Worm (Caenorhabditis elegans) whole organism, L1 larva: ENCODE results near the gene B0547.2.

Experiments
- ceh-82 ChIP-seq, 3 experiments: fragments of 150-350 bp in 1 of 3; sonication (generic microtip) in 2 of 3; optimal IDR thresholded peaks; 2 replicates each; lab custom pipeline; 2014 to 2017; ENCODE audit warnings: missing biosample characterization in 3 of 3, missing genetic modification characterization in 3 of 3
- efl-3 ChIP-seq: fragments of 200-800 bp; sonication (Bioruptor generic); optimal IDR thresholded peaks from 2 replicates; lab custom pipeline; 2018; ENCODE audit warnings: mild to moderate bottlenecking, missing genetic modification characterization, missing compliant biosample characterization
- ets-5 ChIP-seq: fragments of 200-800 bp; sonication (Bioruptor generic); IDR thresholded peaks from 2 replicates; pipeline ENCODE4 v1.3.6; 2022; ENCODE audit warnings: missing genetic modification characterization, missing compliant biosample characterization
- fkh-10 ChIP-seq: sonication (generic microtip); optimal IDR thresholded peaks from 2 replicates; lab custom pipeline; 2017; ENCODE audit warnings: missing biosample characterization, missing genetic modification reagents, missing genetic modification characterization
- fkh-4 ChIP-seq: sonication (generic microtip); optimal IDR thresholded peaks from 2 replicates; lab custom pipeline; 2016; ENCODE audit warnings: missing compliant biosample characterization, missing genetic modification characterization, borderline replicate concordance
- nhr-20 ChIP-seq: sonication (generic microtip); optimal IDR thresholded peaks from 2 replicates; lab custom pipeline; 2016; ENCODE audit warnings: mild to moderate bottlenecking, missing genetic modification characterization, missing compliant biosample characterization
- nhr-77 ChIP-seq: fragments of 150-350 bp; optimal IDR thresholded peaks from 2 replicates; lab custom pipeline; 2014; ENCODE audit warnings: missing biosample characterization, missing genetic modification characterization
- pqm-1 ChIP-seq: sonication (generic microtip); optimal IDR thresholded peaks from 3 replicates; lab custom pipeline; 2017; ENCODE audit warnings: missing biosample characterization, missing genetic modification characterization
- skn-1 ChIP-seq: fragments of 150-350 bp; optimal IDR thresholded peaks from 2 replicates; lab custom pipeline; 2014; ENCODE audit warnings: missing biosample characterization, missing genetic modification characterization
- tbx-2 ChIP-seq: sonication (generic microtip); optimal IDR thresholded peaks from 2 replicates; lab custom pipeline; 2016; ENCODE audit warnings: missing genetic modification characterization, missing compliant biosample characterization
- vab-15 ChIP-seq: sonication (generic microtip); optimal IDR thresholded peaks from 2 replicates; lab custom pipeline; 2017; ENCODE audit warnings: missing genotype, mild to moderate bottlenecking, missing genetic modification characterization, missing compliant biosample characterization
- zag-1 ChIP-seq: fragments of 150-350 bp; optimal IDR thresholded peaks from 2 replicates; lab custom pipeline; 2014; ENCODE audit warnings: missing biosample characterization, missing genetic modification characterization

DNA sequence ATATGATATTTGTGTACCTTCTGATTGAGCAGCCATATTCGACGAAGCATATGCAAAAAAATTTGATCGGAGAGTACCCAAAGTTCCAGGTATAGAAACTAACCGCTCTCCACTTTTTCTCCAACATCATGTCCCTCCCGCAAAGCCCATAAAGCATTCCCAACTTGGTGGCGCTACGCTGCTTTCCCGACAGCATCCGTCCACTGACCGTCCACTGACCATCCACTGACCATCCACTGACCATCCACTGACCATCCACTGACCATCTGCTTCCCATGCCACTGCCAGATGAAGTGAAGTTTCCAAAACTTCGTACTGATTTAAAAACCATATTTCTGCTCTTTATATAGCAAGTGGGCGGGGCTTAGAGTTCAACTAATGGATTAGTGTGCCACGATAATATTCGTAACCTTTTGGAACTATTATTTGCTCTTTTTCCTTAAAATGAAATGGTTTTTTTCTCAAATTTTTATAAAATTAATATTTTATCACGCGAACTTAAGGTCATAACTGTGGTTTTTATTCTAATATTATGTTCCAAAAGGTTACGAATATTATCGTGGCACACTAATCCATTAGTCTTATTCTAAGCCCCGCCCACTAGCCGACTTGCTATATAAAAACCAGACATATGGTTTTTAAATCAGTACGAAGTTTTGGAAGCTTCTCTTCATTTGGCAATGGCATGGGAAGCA lies 44.7 kb downstream of the B0547.2 start, which contains the start of gene C55C3.8:
- no peak for TF ChIP-seq skn-1 (tag; lab: Kevin White, UChicago)
- no peak for TF ChIP-seq vab-15 (tag; lab: Kevin White, UChicago)
- TF ChIP-seq ets-5 (GFP tag; lab: Robert Waterston, UW): no peak
- no peak for TF ChIP-seq fkh-4
- no peak for TF ChIP-seq nhr-20
- no peak for TF ChIP-seq nhr-77 (tag; lab: Kevin White, UChicago)
- TF ChIP-seq zag-1 (tag; lab: Kevin White, UChicago): no peak
- TF ChIP-seq fkh-10: no peak
- no peak for TF ChIP-seq efl-3
- TF ChIP-seq tbx-2: no peak
- TF ChIP-seq ceh-82 (tag; optimal IDR thresholded peaks at IDR 0.05; lab: Kevin White, UChicago): no peak
- no peak for TF ChIP-seq pqm-1
